Worm (Caenorhabditis elegans): Measurements from ENCODE around the gene F44A6.5.

ce11 chrX:10216344-10216743 lies 2.4 kb downstream of the F44A6.5 start:
- TF ChIP-seq cog-1 (tag; optimal IDR thresholded peaks at IDR 0.05) (no peak), flt-1 (GFP tag; IDR thresholded peaks at IDR 0.05) (no peak), med-1 (GFP tag; optimal IDR thresholded peaks at IDR 0.05; ENCODE audit: insufficient read depth) (no peak), klf-2 (GFP tag; conservative IDR thresholded peaks at IDR 0.05) (no peak), ztf-23 (GFP tag; IDR thresholded peaks at IDR 0.05) (no peak)

All from whole organism, midembryonic.